Fruit fly (Drosophila melanogaster) Kc167 (cell line): ENCODE measurements around the gene Zip88E.

Experiments used
- Myc ChIP-seq: fragments of >200 bp; optimal IDR thresholded peaks from 2 replicates; lab custom pipeline; 2017; ENCODE audit warnings: missing external identifiers
- h ChIP-seq: fragments of >200 bp; optimal IDR thresholded peaks from 3 replicates; lab custom pipeline; 2018; ENCODE audit warnings: missing external identifiers
- psq ChIP-seq: fragments of >200 bp; optimal IDR thresholded peaks from 2 replicates; lab custom pipeline; 2017; ENCODE audit warnings: missing external identifiers

- no peak for TF ChIP-seq h
- TF ChIP-seq Myc, result no peak
- no peak for TF ChIP-seq psq
Measured at dm6 chr3R:15288802-15289201, 20.3 kb downstream of the Zip88E start.
